Fruit fly (Drosophila melanogaster): ENCODE results near the gene CG7990.

Gene CG7990

DNA sequence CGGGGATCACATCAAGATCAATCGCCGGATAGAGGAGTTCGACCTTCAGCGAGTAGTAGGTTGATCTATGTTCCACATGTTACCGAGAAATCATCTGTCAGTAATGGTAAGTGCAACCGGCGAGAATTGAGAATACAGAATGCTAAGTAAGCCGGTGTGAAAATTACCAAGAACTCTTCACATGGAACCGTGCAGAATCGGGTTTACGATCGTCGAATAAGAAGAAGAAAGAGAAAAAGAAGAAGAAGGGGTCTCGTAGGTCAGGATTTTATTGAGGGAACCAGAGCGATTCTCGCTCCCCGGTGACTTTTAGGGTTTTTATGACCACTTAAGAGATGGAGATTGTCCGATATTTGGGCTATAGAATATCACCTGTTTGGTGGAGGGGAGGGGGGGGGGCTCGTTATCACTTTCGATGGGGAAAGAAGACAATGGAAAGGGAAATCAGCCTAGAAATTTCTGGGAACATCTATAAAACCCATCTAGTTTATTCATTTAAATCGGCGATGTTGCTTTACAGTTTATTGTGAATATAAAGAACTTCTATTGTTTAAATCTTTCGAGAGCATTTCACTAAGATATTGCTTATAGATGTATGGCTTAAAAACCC is 19.3 kb upstream of the CG7990 start:
- TF ChIP-seq CG5204 (GFP tag; optimal IDR thresholded peaks at IDR 0.05) (no peak), Hr96 (GFP tag; optimal IDR thresholded peaks at IDR 0.05) (no peak), CG14711 (tag; optimal IDR thresholded peaks at IDR 0.05) (no peak), cic (GFP tag; optimal IDR thresholded peaks at IDR 0.05) (no peak)

DNA sequence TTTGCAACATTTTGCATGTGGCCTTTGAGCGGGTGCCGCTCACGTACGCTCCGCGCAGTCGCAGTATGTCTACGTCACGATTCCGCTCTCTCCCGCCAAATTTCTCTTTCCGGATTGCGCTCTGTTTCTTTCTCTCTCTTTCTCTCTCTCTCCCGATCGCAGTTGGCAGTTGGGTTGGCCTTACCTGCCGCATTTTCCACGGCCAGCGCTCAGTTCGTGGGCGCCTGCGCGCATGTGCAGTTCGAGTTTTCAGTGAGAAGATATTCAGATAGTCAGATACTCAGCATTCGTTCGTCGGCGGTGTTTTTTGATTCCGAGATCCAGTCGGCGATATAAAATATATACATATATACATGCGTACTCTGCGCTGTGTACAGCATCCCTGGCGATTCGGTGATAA is 18.6 kb upstream of the CG7990 start, which contains the start of gene CG7884:
Gene CG7884, plus strand, starts transcription at position 208 of the 400 bp plus-strand sequence.
- TF ChIP-seq CG7101 (tag; optimal IDR thresholded peaks at IDR 0.05) (no peak), bab1 (GFP tag; optimal IDR thresholded peaks at IDR 0.05) (no peak), CG11617 (GFP tag; optimal IDR thresholded peaks at IDR 0.05) (no peak), pad (GFP tag; optimal IDR thresholded peaks at IDR 0.05) (no peak)

DNA sequence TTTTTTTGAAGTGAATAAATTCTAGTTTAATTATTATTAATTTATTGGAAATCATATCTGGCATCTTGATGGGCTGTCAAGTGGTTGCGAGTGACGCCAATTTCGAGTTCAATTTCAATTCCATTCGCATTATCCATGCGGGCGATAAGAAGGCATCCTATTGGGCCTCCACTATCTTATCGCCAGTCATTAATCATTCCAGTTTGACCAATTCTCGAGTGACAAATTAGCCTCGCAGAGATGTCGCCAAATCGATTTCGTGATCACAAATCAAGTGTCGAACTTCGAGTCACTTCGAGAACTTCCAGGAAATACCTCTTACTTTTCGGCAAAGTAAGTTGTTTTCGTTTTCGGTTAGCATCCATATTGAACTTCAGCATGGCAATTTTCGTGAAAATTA is 14.9 kb upstream of the CG7990 start:
- TF ChIP-seq CG14711 (tag; optimal IDR thresholded peaks at IDR 0.05) (no peak), toe (GFP tag; optimal IDR thresholded peaks at IDR 0.05) (no peak), cic (GFP tag; optimal IDR thresholded peaks at IDR 0.05) (no peak)

DNA sequence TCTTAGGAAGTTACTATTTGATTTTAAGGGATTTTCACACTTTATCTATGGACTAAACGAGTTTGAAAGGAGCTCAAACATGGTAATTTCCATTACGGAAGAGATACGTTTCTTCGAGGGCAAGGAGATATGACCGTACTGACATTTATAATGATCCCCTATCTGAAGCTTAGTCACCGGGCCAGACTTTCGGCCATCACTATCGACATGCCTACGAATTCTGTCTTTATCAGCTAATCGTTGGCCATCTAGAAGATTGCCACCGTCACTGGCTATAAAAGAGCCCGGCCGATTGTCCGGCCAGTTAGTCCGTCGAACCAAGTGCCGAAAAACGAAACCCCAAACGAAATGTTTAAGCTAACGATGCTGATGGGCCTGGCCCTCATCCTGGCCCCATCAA is 13.4 kb upstream of the CG7990 start, which contains the start of gene Muc18B:
Gene Muc18B, plus strand, starts transcription at position 301 of the 400 bp plus-strand sequence.
- no peak for TF ChIP-seq pad (GFP tag; optimal IDR thresholded peaks at IDR 0.05)
- TF ChIP-seq CG12768 (GFP tag; optimal IDR thresholded peaks at IDR 0.05), result no peak
- TF ChIP-seq kay (GFP tag; ENCODE audit: borderline replicate concordance), result no peak
- TF ChIP-seq Crg-1 (GFP tag; optimal IDR thresholded peaks at IDR 0.05), result no peak

DNA sequence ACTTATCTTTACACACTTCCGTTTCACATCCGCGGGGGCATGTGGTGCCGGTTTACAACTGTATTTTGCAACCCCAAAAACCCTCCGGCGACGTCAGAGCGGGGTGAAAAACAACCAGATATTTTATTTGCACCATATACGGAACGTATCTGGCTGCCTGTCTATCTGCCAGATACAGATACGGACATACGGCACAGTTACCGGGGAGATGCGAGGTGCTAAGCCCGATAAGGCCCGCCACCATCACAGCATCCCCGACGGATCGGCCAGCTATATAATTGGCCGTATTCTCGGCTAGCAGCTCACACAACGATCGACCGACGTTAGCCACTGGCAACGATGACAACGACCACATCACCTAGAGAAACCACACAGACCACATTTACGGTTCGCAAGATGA is 11.2 kb upstream of the CG7990 start, which contains the start of gene Mur18B:
Gene Mur18B, plus strand, starts transcription at position 301 of the 400 bp plus-strand sequence.
- TF ChIP-seq CG7101 (tag; optimal IDR thresholded peaks at IDR 0.05) (no peak), Clk (GFP tag; optimal IDR thresholded peaks at IDR 0.05) (no peak), cic (GFP tag; optimal IDR thresholded peaks at IDR 0.05) (no peak), Crg-1 (GFP tag; optimal IDR thresholded peaks at IDR 0.05) (no peak), CG7045 (GFP tag; optimal IDR thresholded peaks at IDR 0.05) (no peak), Hr96 (GFP tag; optimal IDR thresholded peaks at IDR 0.05) (no peak), CG14711 (tag; optimal IDR thresholded peaks at IDR 0.05) (no peak), CG5204 (GFP tag; optimal IDR thresholded peaks at IDR 0.05) (no peak), toe (GFP tag; optimal IDR thresholded peaks at IDR 0.05) (no peak), CG33017 (tag; optimal IDR thresholded peaks at IDR 0.05) (no peak), cnc (optimal IDR thresholded peaks at IDR 0.05) (no peak), ovo (GFP tag; optimal IDR thresholded peaks at IDR 0.05) (no peak), CG1620 (GFP tag; optimal IDR thresholded peaks at IDR 0.05) (no peak), CG12768 (GFP tag; optimal IDR thresholded peaks at IDR 0.05) (no peak)

DNA sequence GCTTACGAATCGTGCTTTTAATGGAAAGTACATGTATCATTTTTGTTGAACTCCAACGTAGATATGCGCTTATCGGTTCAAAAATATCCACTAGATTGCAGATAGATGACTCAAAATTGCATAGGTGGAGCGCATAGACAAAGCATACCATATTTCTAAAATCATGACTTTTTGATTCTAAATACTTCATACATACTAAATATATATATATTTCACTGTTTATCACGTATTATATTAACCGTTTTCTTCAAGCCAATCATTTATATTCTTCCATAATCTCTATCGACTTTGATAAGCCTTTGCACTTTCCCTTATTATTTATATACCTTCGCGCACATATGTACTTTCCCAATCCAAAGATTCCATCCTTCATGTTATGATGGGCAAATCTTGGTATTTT is 10.2 kb upstream of the CG7990 start, which contains the start of gene CG14195:
Gene CG14195, minus strand, starts transcription at position 101 of the 400 bp plus-strand sequence.
- TF ChIP-seq Clk (GFP tag; optimal IDR thresholded peaks at IDR 0.05) (no peak), Hr96 (GFP tag; optimal IDR thresholded peaks at IDR 0.05) (no peak), tj (GFP tag; optimal IDR thresholded peaks at IDR 0.05) (no peak), CG14711 (tag; optimal IDR thresholded peaks at IDR 0.05) (no peak), CG33017 (tag; optimal IDR thresholded peaks at IDR 0.05) (no peak)

DNA sequence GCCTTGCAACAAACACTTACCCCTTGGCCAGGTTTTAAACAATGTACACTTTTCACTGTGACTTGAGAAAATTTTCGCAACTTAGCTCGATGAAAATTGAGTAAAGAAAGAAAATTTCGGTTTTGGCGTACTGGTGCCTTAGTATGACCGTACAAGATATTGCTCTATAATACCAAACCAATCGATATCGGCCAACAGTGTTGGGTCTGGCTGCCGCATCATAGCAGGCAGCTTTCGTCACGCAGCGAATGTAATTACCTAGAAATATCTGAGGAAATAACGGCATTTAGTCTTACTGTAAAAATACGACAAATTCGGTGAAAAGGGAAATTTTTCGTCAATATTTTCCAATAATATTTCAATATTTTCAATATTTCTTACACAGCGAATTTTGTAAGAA is 6.2 kb upstream of the CG7990 start, which contains the start of gene Ulp1:
Gene Ulp1, minus strand, starts transcription at position 174 of the 400 bp plus-strand sequence.
- TF ChIP-seq ovo (GFP tag; optimal IDR thresholded peaks at IDR 0.05), result peak; percentile 77
- TF ChIP-seq CG5204 (GFP tag; optimal IDR thresholded peaks at IDR 0.05), result no peak
- no peak for TF ChIP-seq Clk (GFP tag; optimal IDR thresholded peaks at IDR 0.05)
- no peak for TF ChIP-seq CG12768 (GFP tag; optimal IDR thresholded peaks at IDR 0.05)
- no peak for TF ChIP-seq Hr96 (GFP tag; optimal IDR thresholded peaks at IDR 0.05)
- no peak for TF ChIP-seq CG7045 (GFP tag; optimal IDR thresholded peaks at IDR 0.05)
- TF ChIP-seq cnc (optimal IDR thresholded peaks at IDR 0.05), result no peak
- peak; percentile 5 for TF ChIP-seq Crg-1 (GFP tag; optimal IDR thresholded peaks at IDR 0.05)
- no peak for TF ChIP-seq CG33017 (tag; optimal IDR thresholded peaks at IDR 0.05)
- no peak for TF ChIP-seq kay (GFP tag; ENCODE audit: borderline replicate concordance)
- peak; percentile 31 for TF ChIP-seq tj (GFP tag; optimal IDR thresholded peaks at IDR 0.05)
- no peak for TF ChIP-seq CG14711 (tag; optimal IDR thresholded peaks at IDR 0.05)
- no peak for TF ChIP-seq toe (GFP tag; optimal IDR thresholded peaks at IDR 0.05)
- TF ChIP-seq CG7101 (tag; optimal IDR thresholded peaks at IDR 0.05), result no peak
- no peak for TF ChIP-seq CG11617 (GFP tag; optimal IDR thresholded peaks at IDR 0.05)
- no peak for TF ChIP-seq cic (GFP tag; optimal IDR thresholded peaks at IDR 0.05)
- peak; percentile 48 for TF ChIP-seq CG1620 (GFP tag; optimal IDR thresholded peaks at IDR 0.05)
- peak; percentile 18 for TF ChIP-seq pad (GFP tag; optimal IDR thresholded peaks at IDR 0.05)
- peak; percentile 4 for TF ChIP-seq Mnt (GFP tag; optimal IDR thresholded peaks at IDR 0.05)
- peak; percentile 61 for TF ChIP-seq bab1 (GFP tag; optimal IDR thresholded peaks at IDR 0.05)

DNA sequence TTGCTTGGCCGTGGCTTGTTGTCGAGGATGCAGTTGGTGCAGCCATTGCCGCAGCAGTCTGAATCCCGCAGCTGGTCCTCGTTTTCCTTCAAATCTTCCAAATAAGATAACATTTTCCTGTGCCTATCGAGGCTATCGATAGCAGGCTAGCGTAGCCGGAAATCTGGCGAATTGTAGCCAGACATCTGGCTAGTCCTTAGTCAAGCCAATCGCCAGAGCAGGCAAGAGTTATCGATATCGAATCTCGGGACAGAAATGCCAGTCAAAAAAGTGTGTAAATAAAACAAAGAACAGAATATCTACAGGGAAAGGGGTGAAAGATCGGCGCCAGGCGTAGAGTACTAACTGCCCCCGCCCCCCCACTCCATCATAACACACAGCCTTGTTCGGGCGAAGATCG is 8.4 kb downstream of the CG7990 start, which contains the start of the genes CG7914 and CG14194:
Gene CG7914, minus strand, starts transcription at position 113 of the 400 bp plus-strand sequence.
Gene CG14194, plus strand, starts transcription at position 220 of the 400 bp plus-strand sequence.
- TF ChIP-seq CG7101 (tag; optimal IDR thresholded peaks at IDR 0.05) (peak; percentile 16), CG1620 (GFP tag; optimal IDR thresholded peaks at IDR 0.05) (no peak), Hr96 (GFP tag; optimal IDR thresholded peaks at IDR 0.05) (no peak), ovo (GFP tag; optimal IDR thresholded peaks at IDR 0.05) (no peak), CG5204 (GFP tag; optimal IDR thresholded peaks at IDR 0.05) (no peak), cic (GFP tag; optimal IDR thresholded peaks at IDR 0.05) (no peak), CG12768 (GFP tag; optimal IDR thresholded peaks at IDR 0.05) (no peak), tj (GFP tag; optimal IDR thresholded peaks at IDR 0.05) (peak; percentile 1), Clk (GFP tag; optimal IDR thresholded peaks at IDR 0.05) (no peak), CG11617 (GFP tag; optimal IDR thresholded peaks at IDR 0.05) (no peak), CG14711 (tag; optimal IDR thresholded peaks at IDR 0.05) (no peak), cnc (optimal IDR thresholded peaks at IDR 0.05) (no peak), bab1 (GFP tag; optimal IDR thresholded peaks at IDR 0.05) (peak; percentile 17), pad (GFP tag; optimal IDR thresholded peaks at IDR 0.05) (no peak), kay (GFP tag; ENCODE audit: borderline replicate concordance) (no peak), Crg-1 (GFP tag; optimal IDR thresholded peaks at IDR 0.05) (no peak), toe (GFP tag; optimal IDR thresholded peaks at IDR 0.05) (no peak), CG33017 (tag; optimal IDR thresholded peaks at IDR 0.05) (no peak), Mnt (GFP tag; optimal IDR thresholded peaks at IDR 0.05) (no peak), CG7045 (GFP tag; optimal IDR thresholded peaks at IDR 0.05) (no peak)
